Worm (Caenorhabditis elegans): ENCODE data around the gene fbxa-166.

Gene fbxa-166

DNA sequence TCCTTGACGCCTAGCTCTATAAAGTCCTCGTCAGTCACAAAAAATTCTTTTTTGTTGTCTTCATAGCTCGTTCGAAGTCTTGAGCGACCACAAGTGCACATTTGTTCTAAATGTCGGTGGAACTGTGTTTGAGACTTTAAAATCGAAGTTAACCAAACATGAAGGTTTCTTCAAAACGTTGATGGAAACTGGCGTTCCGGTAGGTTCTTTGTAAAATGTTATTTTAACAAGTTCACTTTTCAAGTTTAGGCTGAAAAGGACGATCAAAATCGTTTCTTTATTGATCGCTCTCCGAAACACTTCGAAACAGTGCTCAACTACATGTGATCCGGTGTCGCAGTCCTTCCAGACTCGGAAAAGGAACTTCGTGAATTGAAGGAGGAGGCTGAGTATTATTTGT, 5.7 kb upstream of the fbxa-166 start, which contains the start of gene fbxa-160:
TSS of gene fbxa-160 (minus strand) at position 101 of the 400 bp plus-strand sequence.
- TF ChIP-seq flt-1 (GFP tag; IDR thresholded peaks at IDR 0.05) = no peak
- TF ChIP-seq cog-1 (tag; optimal IDR thresholded peaks at IDR 0.05) = no peak

DNA sequence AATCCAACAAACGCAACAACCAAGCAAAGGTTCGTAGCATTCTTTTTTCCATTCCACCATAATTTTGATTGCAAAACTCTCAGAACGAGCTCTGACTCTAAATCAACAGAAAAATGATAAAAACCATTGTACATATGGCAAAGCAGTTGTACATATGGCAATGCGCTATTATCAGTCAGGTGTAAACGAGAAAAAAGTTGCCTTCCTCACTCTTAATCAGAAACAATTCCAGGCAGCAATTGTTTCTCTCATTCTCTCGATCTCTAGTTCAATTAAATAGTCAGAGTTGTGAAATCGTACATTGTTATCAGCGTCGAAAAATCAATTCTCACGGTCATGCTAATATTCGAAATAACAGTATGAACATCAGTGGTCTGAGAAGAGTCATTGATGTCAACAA, 2.9 kb upstream of the fbxa-166 start:
- TF ChIP-seq tab-1 (GFP tag; IDR thresholded peaks at IDR 0.05) (no peak), T22C8.4 (GFP tag; IDR thresholded peaks at IDR 0.05) (no peak), flt-1 (GFP tag; IDR thresholded peaks at IDR 0.05) (no peak), ztf-23 (GFP tag; IDR thresholded peaks at IDR 0.05) (no peak), med-1 (GFP tag; optimal IDR thresholded peaks at IDR 0.05; ENCODE audit: insufficient read depth) (no peak), ref-1 (GFP tag; conservative IDR thresholded peaks at IDR 0.05) (no peak), ztf-29 (GFP tag; IDR thresholded peaks at IDR 0.05) (no peak), cog-1 (tag; optimal IDR thresholded peaks at IDR 0.05) (no peak), klf-2 (GFP tag; conservative IDR thresholded peaks at IDR 0.05) (no peak)

DNA sequence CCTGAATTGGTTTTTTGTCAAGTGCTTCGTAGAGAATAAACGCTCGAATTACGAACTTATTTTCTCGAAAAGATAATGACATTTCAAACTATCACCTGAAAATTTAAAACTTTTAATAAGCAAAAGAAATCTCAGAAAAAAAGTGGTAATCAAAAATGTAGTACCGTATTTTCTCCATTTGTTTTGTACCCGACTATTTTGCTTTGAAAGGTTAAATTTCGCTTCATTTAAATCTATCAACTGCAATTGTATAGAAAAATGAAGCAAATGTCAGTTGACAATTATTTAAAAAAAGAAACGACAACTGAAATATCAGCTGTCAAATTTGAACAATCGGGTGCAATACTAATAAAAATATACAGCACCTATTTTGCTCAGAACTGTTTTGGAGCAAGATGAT, 2.3 kb upstream of the fbxa-166 start, which contains the start of gene fbxa-158:
TSS of gene fbxa-158 (minus strand) at position 101 of the 400 bp plus-strand sequence.
- TF ChIP-seq ztf-29 (GFP tag; IDR thresholded peaks at IDR 0.05) (no peak), cog-1 (tag; optimal IDR thresholded peaks at IDR 0.05) (no peak)

DNA sequence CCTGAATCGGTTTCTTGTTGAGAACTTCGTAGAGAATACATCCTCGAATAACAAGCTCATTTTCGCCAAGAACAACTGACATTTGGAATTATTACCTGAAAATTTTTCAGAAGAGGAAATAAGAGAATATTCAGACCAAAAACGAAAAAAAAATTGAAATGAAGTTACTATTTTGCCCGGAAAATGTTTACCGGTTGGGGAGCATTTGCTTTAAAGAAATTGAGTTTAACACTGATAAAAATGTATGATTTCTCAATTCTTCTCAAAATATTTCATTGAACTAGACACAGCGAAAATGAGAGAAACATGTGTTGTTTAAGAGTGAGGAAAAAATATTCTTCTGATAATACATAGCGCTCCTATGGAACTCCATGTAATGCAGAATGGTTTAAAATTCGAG, 2.5 kb downstream of the fbxa-166 start, which contains the start of gene fbxa-165:
TSS of gene fbxa-165 (minus strand) at position 101 of the 400 bp plus-strand sequence.
- TF ChIP-seq med-1 (GFP tag; optimal IDR thresholded peaks at IDR 0.05; ENCODE audit: insufficient read depth) = no peak
- TF ChIP-seq T22C8.4 (GFP tag; IDR thresholded peaks at IDR 0.05) = no peak
- TF ChIP-seq ztf-29 (GFP tag; IDR thresholded peaks at IDR 0.05) = no peak
- TF ChIP-seq ref-1 (GFP tag; conservative IDR thresholded peaks at IDR 0.05) = no peak
- TF ChIP-seq ztf-23 (GFP tag; IDR thresholded peaks at IDR 0.05) = no peak
- no peak for TF ChIP-seq klf-2 (GFP tag; conservative IDR thresholded peaks at IDR 0.05)
- TF ChIP-seq tab-1 (GFP tag; IDR thresholded peaks at IDR 0.05) = no peak
- no peak for TF ChIP-seq flt-1 (GFP tag; IDR thresholded peaks at IDR 0.05)
- no peak for TF ChIP-seq cog-1 (tag; optimal IDR thresholded peaks at IDR 0.05)

DNA sequence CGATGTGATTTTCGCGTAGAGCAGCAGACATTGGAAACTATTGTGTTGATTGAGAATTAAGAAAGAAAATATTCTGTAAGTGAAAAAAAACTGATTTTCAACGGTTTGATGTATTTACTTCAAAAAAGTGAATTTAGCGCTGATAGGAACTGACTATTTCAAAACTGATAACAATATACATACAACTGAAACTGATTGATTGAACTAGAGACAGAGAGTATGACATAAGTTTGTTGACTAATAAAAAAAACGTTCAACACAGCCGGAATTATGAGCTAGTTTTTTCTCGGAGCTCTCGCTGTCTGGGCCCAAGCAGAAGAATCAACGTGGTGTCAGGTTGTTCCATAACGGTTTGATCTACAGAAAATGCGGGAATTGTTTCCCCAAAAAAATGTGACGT, 4.9 kb downstream of the fbxa-166 start, which contains the start of gene fbxa-164:
TSS of gene fbxa-164 (minus strand) at position 101 of the 400 bp plus-strand sequence.
- no peak for TF ChIP-seq klf-2 (GFP tag; conservative IDR thresholded peaks at IDR 0.05)
- TF ChIP-seq ztf-23 (GFP tag; IDR thresholded peaks at IDR 0.05) = no peak
- no peak for TF ChIP-seq ztf-29 (GFP tag; IDR thresholded peaks at IDR 0.05)
- TF ChIP-seq T22C8.4 (GFP tag; IDR thresholded peaks at IDR 0.05) = no peak
- TF ChIP-seq cog-1 (tag; optimal IDR thresholded peaks at IDR 0.05) = no peak
- no peak for TF ChIP-seq flt-1 (GFP tag; IDR thresholded peaks at IDR 0.05)
- TF ChIP-seq med-1 (GFP tag; optimal IDR thresholded peaks at IDR 0.05; ENCODE audit: insufficient read depth) = no peak
- TF ChIP-seq tab-1 (GFP tag; IDR thresholded peaks at IDR 0.05) = no peak
- no peak for TF ChIP-seq ref-1 (GFP tag; conservative IDR thresholded peaks at IDR 0.05)

DNA sequence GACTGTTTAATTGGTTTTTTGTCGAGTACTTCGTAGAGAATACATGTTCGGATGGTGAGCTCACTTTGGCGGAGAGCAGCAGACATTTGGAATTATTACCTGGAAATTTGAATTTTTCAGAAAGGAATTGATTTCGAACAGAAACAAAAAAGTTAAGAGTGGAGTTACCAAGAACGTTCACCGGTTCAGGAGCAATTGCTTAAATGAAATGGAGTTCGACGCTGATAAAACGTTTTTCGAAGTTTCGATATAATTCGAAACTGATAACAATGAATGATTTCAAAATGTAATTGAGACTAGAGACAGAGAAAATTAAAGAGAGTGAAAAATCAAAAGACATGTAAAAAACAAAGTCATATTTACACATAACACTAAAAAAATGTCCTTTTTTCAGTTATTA, 8.2 kb downstream of the fbxa-166 start, which contains the start of gene fbxa-163:
TSS of gene fbxa-163 (minus strand) at position 101 of the 400 bp plus-strand sequence.
- no peak for TF ChIP-seq tab-1 (GFP tag; IDR thresholded peaks at IDR 0.05)
- no peak for TF ChIP-seq flt-1 (GFP tag; IDR thresholded peaks at IDR 0.05)
- TF ChIP-seq ref-1 (GFP tag; conservative IDR thresholded peaks at IDR 0.05) = no peak
- TF ChIP-seq ztf-23 (GFP tag; IDR thresholded peaks at IDR 0.05) = no peak
- TF ChIP-seq T22C8.4 (GFP tag; IDR thresholded peaks at IDR 0.05) = no peak
- no peak for TF ChIP-seq med-1 (GFP tag; optimal IDR thresholded peaks at IDR 0.05; ENCODE audit: insufficient read depth)
- no peak for TF ChIP-seq ztf-29 (GFP tag; IDR thresholded peaks at IDR 0.05)
- TF ChIP-seq klf-2 (GFP tag; conservative IDR thresholded peaks at IDR 0.05) = no peak
- TF ChIP-seq cog-1 (tag; optimal IDR thresholded peaks at IDR 0.05) = no peak

DNA sequence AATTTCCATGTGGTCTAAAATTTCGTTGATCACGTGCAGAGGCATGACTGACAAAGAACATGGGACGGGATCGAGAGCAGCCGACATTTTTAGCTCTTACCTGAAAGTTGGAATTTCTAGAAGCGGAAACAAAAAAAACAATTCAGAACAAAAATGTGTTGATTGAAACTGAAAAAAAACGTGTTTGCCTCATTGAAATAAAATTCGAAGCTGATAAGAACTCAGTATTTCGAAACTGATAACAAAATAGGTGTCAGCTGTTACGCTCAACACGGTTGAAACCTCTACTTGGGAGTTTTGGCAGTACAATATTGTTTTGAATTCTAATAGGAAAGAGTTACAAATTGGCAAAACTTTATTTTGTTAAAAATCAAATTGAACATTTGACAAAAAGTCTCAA, 9.9 kb downstream of the fbxa-166 start:
- TF ChIP-seq tab-1 (GFP tag; IDR thresholded peaks at IDR 0.05) (no peak), ztf-23 (GFP tag; IDR thresholded peaks at IDR 0.05) (no peak), klf-2 (GFP tag; conservative IDR thresholded peaks at IDR 0.05) (no peak), ref-1 (GFP tag; conservative IDR thresholded peaks at IDR 0.05) (no peak), med-1 (GFP tag; optimal IDR thresholded peaks at IDR 0.05; ENCODE audit: insufficient read depth) (no peak), ztf-29 (GFP tag; IDR thresholded peaks at IDR 0.05) (no peak), cog-1 (tag; optimal IDR thresholded peaks at IDR 0.05) (no peak)

DNA sequence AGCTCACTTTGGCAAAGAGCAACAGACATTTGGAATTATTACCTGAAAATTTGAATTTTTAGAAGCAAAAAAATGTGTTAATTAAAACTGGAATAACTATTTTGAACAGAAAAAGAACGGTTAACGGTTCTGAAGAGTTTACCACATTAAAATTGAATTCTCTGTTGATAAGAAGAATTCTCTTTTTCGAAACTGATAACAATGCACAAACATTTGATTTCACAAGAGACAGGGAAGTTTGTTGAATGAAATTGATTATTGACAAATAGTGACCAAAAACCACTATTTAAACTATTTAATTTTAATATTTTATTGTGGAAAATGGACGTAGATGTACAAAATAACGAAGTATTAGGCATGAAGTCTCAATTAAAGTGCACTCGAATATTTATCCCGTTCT, 11.3 kb downstream of the fbxa-166 start:
- TF ChIP-seq ref-1 (GFP tag; conservative IDR thresholded peaks at IDR 0.05) = no peak
- no peak for TF ChIP-seq flt-1 (GFP tag; IDR thresholded peaks at IDR 0.05)
- no peak for TF ChIP-seq med-1 (GFP tag; optimal IDR thresholded peaks at IDR 0.05; ENCODE audit: insufficient read depth)
- TF ChIP-seq T22C8.4 (GFP tag; IDR thresholded peaks at IDR 0.05) = no peak
- no peak for TF ChIP-seq tab-1 (GFP tag; IDR thresholded peaks at IDR 0.05)
- no peak for TF ChIP-seq ztf-23 (GFP tag; IDR thresholded peaks at IDR 0.05)
- no peak for TF ChIP-seq ztf-29 (GFP tag; IDR thresholded peaks at IDR 0.05)
- TF ChIP-seq klf-2 (GFP tag; conservative IDR thresholded peaks at IDR 0.05) = no peak

DNA sequence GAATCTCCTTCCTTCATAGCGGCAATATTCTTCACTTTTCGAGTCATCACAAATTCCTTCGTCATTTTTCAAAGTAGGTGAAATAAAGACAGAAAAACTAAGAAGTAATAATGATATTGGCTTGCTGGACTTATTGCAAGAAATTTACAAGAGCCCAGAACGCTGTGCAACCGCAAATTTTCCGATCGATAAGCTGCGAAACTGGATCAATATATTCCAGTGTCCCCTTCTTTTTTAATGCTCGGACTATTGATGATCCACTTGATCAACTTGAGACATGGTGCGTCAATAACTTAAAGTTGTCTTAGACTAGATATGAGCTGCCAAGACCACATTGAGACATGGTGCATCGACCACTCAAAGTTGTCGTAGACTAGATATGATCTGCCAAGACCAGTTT, 12.8 kb downstream of the fbxa-166 start, which contains the start of gene bath-33:
TSS of gene bath-33 (minus strand) at position 101 of the 400 bp plus-strand sequence.
- TF ChIP-seq med-1 (GFP tag; optimal IDR thresholded peaks at IDR 0.05; ENCODE audit: insufficient read depth) = no peak
- no peak for TF ChIP-seq tab-1 (GFP tag; IDR thresholded peaks at IDR 0.05)
- TF ChIP-seq flt-1 (GFP tag; IDR thresholded peaks at IDR 0.05) = no peak
- no peak for TF ChIP-seq ref-1 (GFP tag; conservative IDR thresholded peaks at IDR 0.05)
- no peak for TF ChIP-seq ztf-29 (GFP tag; IDR thresholded peaks at IDR 0.05)
- no peak for TF ChIP-seq klf-2 (GFP tag; conservative IDR thresholded peaks at IDR 0.05)
- TF ChIP-seq cog-1 (tag; optimal IDR thresholded peaks at IDR 0.05) = no peak
- no peak for TF ChIP-seq T22C8.4 (GFP tag; IDR thresholded peaks at IDR 0.05)
- no peak for TF ChIP-seq ztf-23 (GFP tag; IDR thresholded peaks at IDR 0.05)

DNA sequence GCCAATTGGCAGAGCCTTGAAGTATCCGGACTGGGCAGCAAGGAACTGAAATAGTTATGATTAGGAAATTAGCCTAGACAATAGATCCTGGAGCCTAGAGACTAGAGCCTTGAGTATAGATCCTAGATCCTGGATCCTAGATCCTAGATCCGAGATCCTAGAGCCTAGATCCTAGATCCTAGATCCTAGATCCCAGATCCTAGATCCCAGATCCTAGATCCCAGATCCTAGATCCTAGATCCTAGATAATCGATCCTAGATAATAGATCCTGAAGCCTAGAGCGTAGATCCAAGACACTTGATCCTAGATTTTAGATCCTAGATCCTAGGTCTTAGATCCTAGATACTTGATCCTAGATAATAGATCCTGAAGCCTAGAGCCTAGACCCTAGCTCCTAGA, 13.8 kb downstream of the fbxa-166 start:
- TF ChIP-seq ref-1 (GFP tag; conservative IDR thresholded peaks at IDR 0.05) = no peak
- TF ChIP-seq cog-1 (tag; optimal IDR thresholded peaks at IDR 0.05) = no peak
- no peak for TF ChIP-seq ztf-29 (GFP tag; IDR thresholded peaks at IDR 0.05)
- no peak for TF ChIP-seq flt-1 (GFP tag; IDR thresholded peaks at IDR 0.05)
